Worm (Caenorhabditis elegans) whole organism, L3 larva: Measurements from ENCODE around the gene F53F1.4.

ENCODE experiments used
- ZK546.5 ChIP-seq: sonication (generic microtip); optimal IDR thresholded peaks from 2 replicates; lab custom pipeline; 2017; ENCODE audit warnings: missing biosample characterization, missing genetic modification characterization
- ama-1 ChIP-seq: fragments of 150-350 bp; optimal IDR thresholded peaks from 2 replicates; lab custom pipeline; 2018
- ceh-9 ChIP-seq: sonication (generic microtip); optimal IDR thresholded peaks from 2 replicates; lab custom pipeline; 2018; ENCODE audit warnings: missing biosample characterization, missing genetic modification characterization
- elt-1 ChIP-seq: fragments of 150-350 bp; optimal IDR thresholded peaks from 2 replicates; lab custom pipeline; 2014; ENCODE audit warnings: missing biosample characterization, missing genetic modification characterization
- elt-3 ChIP-seq, 3 experiments: fragments of 150-350 bp in 1 of 3; sonication (generic microtip) in 2 of 3; optimal IDR thresholded peaks; 2 replicates in 2 of 3; 4 replicates in 1 of 3; lab custom pipeline; 2014 to 2017; ENCODE audit warnings: missing biosample characterization in 3 of 3, missing genetic modification characterization in 3 of 3
- jun-1 ChIP-seq: fragments of 150-350 bp; optimal IDR thresholded peaks from 2 replicates; lab custom pipeline; 2014; ENCODE audit warnings: missing biosample characterization, missing genetic modification reagents, missing genetic modification characterization
- lin-15B ChIP-seq: fragments of 150-350 bp; optimal IDR thresholded peaks from 2 replicates; lab custom pipeline; 2014; ENCODE audit warnings: missing biosample characterization, missing genetic modification characterization
- nhr-11 ChIP-seq: fragments of 150-350 bp; optimal IDR thresholded peaks from 2 replicates; lab custom pipeline; 2014; ENCODE audit warnings: missing biosample characterization, missing genetic modification characterization
- nhr-237 ChIP-seq: fragments of 150-350 bp; optimal IDR thresholded peaks from 2 replicates; lab custom pipeline; 2014; ENCODE audit warnings: missing biosample characterization, missing genetic modification characterization
- nhr-28 ChIP-seq: fragments of 150-350 bp; optimal IDR thresholded peaks from 2 replicates; lab custom pipeline; 2014; ENCODE audit warnings: missing biosample characterization, missing genetic modification characterization
- pha-4 ChIP-seq: fragments of 150-350 bp; optimal IDR thresholded peaks from 2 replicates; lab custom pipeline; 2014; ENCODE audit warnings: missing biosample characterization, missing genetic modification reagents, missing genetic modification characterization
- unc-62 ChIP-seq: fragments of 150-350 bp; sonication (generic microtip); optimal IDR thresholded peaks from 4 replicates; lab custom pipeline; 2014; ENCODE audit warnings: missing biosample characterization, missing genetic modification reagents, missing genetic modification characterization
- ztf-11 ChIP-seq: fragments of 150-350 bp; optimal IDR thresholded peaks from 2 replicates; lab custom pipeline; 2014; ENCODE audit warnings: missing biosample characterization, missing genetic modification characterization

- TF ChIP-seq nhr-237 (tag; lab: Kevin White, UChicago) (no peak), nhr-11 (tag; lab: Kevin White, UChicago) (no peak), elt-3 (tag; optimal IDR thresholded peaks at IDR 0.05; lab: Kevin White, UChicago) (no peak), jun-1 (tag; lab: Kevin White, UChicago) (peak; percentile 73), unc-62 (GFP tag; lab: Kevin White, UChicago) (no peak), lin-15B (tag; lab: Kevin White, UChicago) (no peak), elt-1 (tag; lab: Kevin White, UChicago) (no peak), ZK546.5 (no peak), ama-1 (lab: Kevin White, UChicago) (no peak), ceh-9 (no peak), nhr-28 (tag; lab: Kevin White, UChicago) (no peak), pha-4 (tag; lab: Kevin White, UChicago) (no peak), ztf-11 (tag; lab: Kevin White, UChicago) (no peak)
Measured at ce11 chrV:13369663-13370062, 41.2 kb upstream of the F53F1.4 start.
